Worm (Caenorhabditis elegans) whole organism, young adult: Measurements from ENCODE around the gene scav-1.

Experiments
- B0035.1 ChIP-seq: sonication (generic microtip); optimal IDR thresholded peaks from 2 replicates; lab custom pipeline; 2016; ENCODE audit warnings: missing genetic modification characterization, mild to moderate bottlenecking, missing compliant biosample characterization, missing genotype, missing genetic modification reagents
- D2030.7 ChIP-seq: fragments of 200-800 bp; sonication (Bioruptor generic); IDR thresholded peaks from 2 replicates; pipeline ENCODE4 v1.3.6; 2022; ENCODE audit warnings: missing genetic modification reagents, missing genetic modification characterization, missing compliant biosample characterization
- bed-1 ChIP-seq: fragments of 200-800 bp; sonication (Bioruptor generic); IDR thresholded peaks from 2 replicates; pipeline ENCODE4 v1.3.6; 2022; ENCODE audit warnings: missing genetic modification reagents, missing genetic modification characterization, missing compliant biosample characterization
- ceh-58 ChIP-seq: fragments of 200-800 bp; sonication (Bioruptor generic); IDR thresholded peaks from 2 replicates; pipeline ENCODE4 v1.3.6; 2022; ENCODE audit warnings: missing genetic modification characterization, missing compliant biosample characterization
- ets-4 ChIP-seq: fragments of 200-800 bp; sonication (Bioruptor generic); optimal IDR thresholded peaks from 2 replicates; lab custom pipeline; 2018; ENCODE audit warnings: mild to moderate bottlenecking, missing genetic modification characterization, missing compliant biosample characterization
- him-1 ChIP-seq: sonication (generic microtip); optimal IDR thresholded peaks from 2 replicates; lab custom pipeline; 2016; ENCODE audit warnings: missing genotype, missing genetic modification reagents, missing genetic modification characterization, missing compliant biosample characterization
- nhr-27 ChIP-seq: fragments of 200-800 bp; sonication (Bioruptor generic); optimal IDR thresholded peaks from 2 replicates; lab custom pipeline; 2018; ENCODE audit warnings: mild to moderate bottlenecking, missing genetic modification characterization, moderate library complexity, missing compliant biosample characterization
- pha-4 ChIP-seq: fragments of 150-350 bp; sonication (generic microtip); optimal IDR thresholded peaks from 2 replicates; lab custom pipeline; 2014; ENCODE audit warnings: missing biosample characterization, missing genetic modification reagents, missing genetic modification characterization
- tbp1 ChIP-seq: fragments of 200-800 bp; sonication (Bioruptor generic); optimal IDR thresholded peaks from 2 replicates; lab custom pipeline; 2018; ENCODE audit warnings: mild to moderate bottlenecking, missing genetic modification characterization, missing compliant biosample characterization
- ztf-25 ChIP-seq: fragments of 200-800 bp; sonication (Bioruptor generic); IDR thresholded peaks from 2 replicates; pipeline ENCODE4 v1.3.6; 2022; ENCODE audit warnings: missing genetic modification reagents, missing genetic modification characterization, missing compliant biosample characterization

scav-1 gene

ce11 chrX:5347856-5348255 lies 52.5 kb downstream of the scav-1 start:
- TF ChIP-seq ceh-58 (GFP tag; lab: Robert Waterston, UW) (no peak), pha-4 (tag; lab: Kevin White, UChicago) (no peak), tbp1 (GFP tag; lab: Kevin White, UChicago) (no peak), ets-4 (no peak), nhr-27 (no peak), B0035.1 (tag; lab: Kevin White, UChicago) (no peak), him-1 (tag; lab: Kevin White, UChicago) (no peak), bed-1 (no peak), D2030.7 (GFP tag; lab: Robert Waterston, UW) (no peak), ztf-25 (GFP tag; lab: Robert Waterston, UW) (no peak)
